Worm (Caenorhabditis elegans) whole organism, L2 larva: Measurements from ENCODE around the gene idpp-16.
A peak's percentile ranks its signal among the peaks of the same experiment; 100 is the strongest.

Experiments
- C34F6.9 ChIP-seq: fragments of 150-350 bp; optimal IDR thresholded peaks from 2 replicates; lab custom pipeline; 2014; ENCODE audit warnings: missing biosample characterization, missing genetic modification characterization
- F13H6.1 ChIP-seq: sonication (generic microtip); optimal IDR thresholded peaks from 2 replicates; lab custom pipeline; 2016; ENCODE audit warnings: missing genetic modification characterization, missing compliant biosample characterization
- R02D3.7 ChIP-seq: fragments of 150-350 bp; optimal IDR thresholded peaks from 2 replicates; lab custom pipeline; 2014; ENCODE audit warnings: missing biosample characterization, missing genetic modification characterization
- ZK546.5 ChIP-seq: sonication (generic microtip); optimal IDR thresholded peaks from 2 replicates; lab custom pipeline; 2017; ENCODE audit warnings: missing biosample characterization, missing genetic modification characterization
- alr-1 ChIP-seq: fragments of 150-350 bp; optimal IDR thresholded peaks from 2 replicates; lab custom pipeline; 2014; ENCODE audit warnings: missing biosample characterization, missing genetic modification characterization
- blmp-1 ChIP-seq: sonication (generic microtip); optimal IDR thresholded peaks from 2 replicates; lab custom pipeline; 2017; ENCODE audit warnings: missing genetic modification characterization, mild to moderate bottlenecking, missing compliant biosample characterization, antibody characterized with exemption, moderate library complexity; ENCODE audit not compliant: insufficient read depth
- ceh-16 ChIP-seq: fragments of 150-350 bp; optimal IDR thresholded peaks from 2 replicates; lab custom pipeline; 2014; ENCODE audit warnings: missing biosample characterization, missing genetic modification characterization
- ceh-82 ChIP-seq: fragments of 150-350 bp; optimal IDR thresholded peaks from 2 replicates; lab custom pipeline; 2014; ENCODE audit warnings: missing biosample characterization, missing genetic modification characterization
- crh-2 ChIP-seq: sonication (generic microtip); optimal IDR thresholded peaks from 2 replicates; lab custom pipeline; 2017; ENCODE audit warnings: missing biosample characterization, missing genetic modification characterization
- egl-27 ChIP-seq: sonication (generic microtip); optimal IDR thresholded peaks from 3 replicates; lab custom pipeline; 2017; ENCODE audit warnings: missing biosample characterization, missing genetic modification reagents, missing genetic modification characterization
- elt-1 ChIP-seq: fragments of 150-350 bp; optimal IDR thresholded peaks from 2 replicates; lab custom pipeline; 2014; ENCODE audit warnings: missing biosample characterization, missing genetic modification characterization
- fos-1 ChIP-seq: fragments of 150-350 bp; optimal IDR thresholded peaks from 2 replicates; lab custom pipeline; 2014; ENCODE audit warnings: missing biosample characterization, missing genetic modification characterization
- gmeb-1 ChIP-seq: fragments of 150-350 bp; optimal IDR thresholded peaks from 2 replicates; lab custom pipeline; 2014; ENCODE audit warnings: missing biosample characterization, missing genetic modification characterization
- lin-11 ChIP-seq: fragments of 150-350 bp; sonication (generic microtip); optimal IDR thresholded peaks from 2 replicates; lab custom pipeline; 2014; ENCODE audit warnings: missing biosample characterization, missing genetic modification characterization, inconsistent platforms, mixed read lengths
- lin-13 ChIP-seq: fragments of 150-350 bp; optimal IDR thresholded peaks from 2 replicates; lab custom pipeline; 2014; ENCODE audit warnings: missing biosample characterization, missing genetic modification reagents, missing genetic modification characterization
- lin-39 ChIP-seq: fragments of 150-350 bp; optimal IDR thresholded peaks from 2 replicates; lab custom pipeline; 2014; ENCODE audit warnings: missing biosample characterization, missing genetic modification reagents, missing genetic modification characterization
- lsy-2 ChIP-seq, 2 experiments: fragments of 150-350 bp in 1 of 2; sonication (generic microtip) in 1 of 2; optimal IDR thresholded peaks; 2 replicates each; lab custom pipeline; 2014 to 2017; ENCODE audit warnings: missing biosample characterization in 2 of 2, missing genetic modification characterization in 2 of 2
- mab-5 ChIP-seq: fragments of 150-350 bp; optimal IDR thresholded peaks from 2 replicates; lab custom pipeline; 2014; ENCODE audit warnings: missing biosample characterization, missing genetic modification characterization
- mdl-1 ChIP-seq, 2 experiments: fragments of 150-350 bp in 1 of 2; sonication (generic microtip) in 1 of 2; optimal IDR thresholded peaks; 2 replicates each; lab custom pipeline; 2017; ENCODE audit warnings: missing biosample characterization in 2 of 2, missing genetic modification characterization in 2 of 2
- nhr-129 ChIP-seq: fragments of 150-350 bp; optimal IDR thresholded peaks from 2 replicates; lab custom pipeline; 2014; ENCODE audit warnings: missing biosample characterization, missing genetic modification characterization
- nhr-21 ChIP-seq: fragments of 150-350 bp; optimal IDR thresholded peaks from 2 replicates; lab custom pipeline; 2014; ENCODE audit warnings: missing biosample characterization, missing genetic modification characterization
- nhr-23 ChIP-seq: fragments of 150-350 bp; optimal IDR thresholded peaks from 2 replicates; lab custom pipeline; 2014; ENCODE audit warnings: missing biosample characterization, missing genetic modification reagents, missing genetic modification characterization
- nhr-237 ChIP-seq: fragments of 150-350 bp; optimal IDR thresholded peaks from 2 replicates; lab custom pipeline; 2014; ENCODE audit warnings: missing biosample characterization, missing genetic modification characterization
- nhr-25 ChIP-seq: fragments of 150-350 bp; sonication (generic microtip); optimal IDR thresholded peaks from 3 replicates; lab custom pipeline; 2014; ENCODE audit warnings: missing biosample characterization, missing genetic modification characterization
- nhr-6 ChIP-seq: fragments of 150-350 bp; optimal IDR thresholded peaks from 2 replicates; lab custom pipeline; 2014; ENCODE audit warnings: missing biosample characterization, missing genetic modification characterization
- nhr-77 ChIP-seq: fragments of 150-350 bp; optimal IDR thresholded peaks from 2 replicates; lab custom pipeline; 2014; ENCODE audit warnings: missing biosample characterization, missing genetic modification characterization
- peb-1 ChIP-seq: fragments of 150-350 bp; optimal IDR thresholded peaks from 2 replicates; lab custom pipeline; 2014; ENCODE audit warnings: missing biosample characterization, missing genetic modification characterization
- sem-4 ChIP-seq: fragments of 150-350 bp; optimal IDR thresholded peaks from 2 replicates; lab custom pipeline; 2014; ENCODE audit warnings: missing biosample characterization, missing genetic modification reagents, missing genetic modification characterization
- skn-1 ChIP-seq: sonication (generic microtip); optimal IDR thresholded peaks from 2 replicates; lab custom pipeline; 2017; ENCODE audit warnings: missing biosample characterization, missing genetic modification characterization
- sma-3 ChIP-seq: sonication (generic microtip); optimal IDR thresholded peaks from 2 replicates; lab custom pipeline; 2016; ENCODE audit warnings: missing genetic modification reagents, missing genetic modification characterization, missing compliant biosample characterization
- sma-9 ChIP-seq, 2 experiments: fragments of 150-350 bp in 1 of 2; sonication (generic microtip) in 1 of 2; optimal IDR thresholded peaks; 2 replicates each; lab custom pipeline; 2014 to 2016; ENCODE audit warnings: missing genetic modification characterization in 2 of 2, mild to moderate bottlenecking in 1 of 2, missing biosample characterization in 1 of 2, missing compliant biosample characterization in 1 of 2, missing genetic modification reagents in 1 of 2, moderate library complexity in 1 of 2
- snpc-4 ChIP-seq: fragments of 150-350 bp; optimal IDR thresholded peaks from 2 replicates; lab custom pipeline; 2014; ENCODE audit warnings: missing biosample characterization, missing genetic modification characterization
- unc-55 ChIP-seq: fragments of 150-350 bp; sonication (generic microtip); optimal IDR thresholded peaks from 3 replicates; lab custom pipeline; 2014; ENCODE audit warnings: missing biosample characterization, missing genetic modification reagents, missing genetic modification characterization
- unc-62 ChIP-seq: fragments of 150-350 bp; optimal IDR thresholded peaks from 2 replicates; lab custom pipeline; 2014; ENCODE audit warnings: missing biosample characterization, missing genetic modification reagents, missing genetic modification characterization
- zag-1 ChIP-seq: fragments of 150-350 bp; optimal IDR thresholded peaks from 2 replicates; lab custom pipeline; 2014; ENCODE audit warnings: missing biosample characterization, missing genetic modification characterization
- ztf-1 ChIP-seq: fragments of 200-800 bp; sonication (Bioruptor generic); conservative IDR thresholded peaks from 2 replicates; pipeline ENCODE4 v1.3.6; 2022; ENCODE audit warnings: missing genetic modification characterization, missing compliant biosample characterization
- ztf-11 ChIP-seq: sonication (generic microtip); optimal IDR thresholded peaks from 2 replicates; lab custom pipeline; 2017; ENCODE audit warnings: missing biosample characterization, missing genetic modification characterization
- ztf-4 ChIP-seq: fragments of 150-350 bp; optimal IDR thresholded peaks from 2 replicates; lab custom pipeline; 2014; ENCODE audit warnings: missing biosample characterization, missing genetic modification characterization

Gene idpp-16

DNA sequence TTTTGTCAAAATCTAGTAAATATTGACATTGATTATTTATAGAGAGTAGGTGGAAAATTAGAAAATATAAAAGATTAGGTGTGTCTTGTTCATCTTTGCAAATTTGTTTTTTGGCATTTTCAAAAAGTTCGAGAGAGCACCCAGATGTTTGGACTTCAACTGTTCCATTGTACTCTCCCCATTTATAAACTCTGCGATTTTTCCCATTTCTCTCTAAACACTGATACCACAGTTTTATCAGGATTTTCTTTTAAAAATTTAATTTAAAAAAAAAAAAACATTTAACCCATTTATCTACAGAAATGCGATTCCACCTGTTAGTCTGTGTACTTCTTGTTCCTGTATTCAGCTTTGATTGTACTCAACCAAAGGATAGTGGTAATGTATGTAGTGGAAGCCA, 6.7 kb upstream of the idpp-16 start, which contains the start of gene tag-290:
TSS of gene tag-290 (plus strand) at position 301 of the 400 bp plus-strand sequence.
- TF ChIP-seq sem-4 (tag; lab: Kevin White, UChicago) (no peak), ztf-1 (GFP tag; lab: Robert Waterston, UW) (no peak), crh-2 (no peak), mdl-1 (tag; optimal IDR thresholded peaks at IDR 0.05; lab: Kevin White, UChicago) (no peak), skn-1 (tag; lab: Kevin White, UChicago) (no peak), blmp-1 (no peak), sma-3 (GFP tag; lab: Kevin White, UChicago) (no peak), R02D3.7 (tag; lab: Kevin White, UChicago) (no peak), snpc-4 (no peak), unc-62 (no peak), egl-27 (no peak), C34F6.9 (tag; lab: Kevin White, UChicago) (no peak), elt-1 (tag; lab: Kevin White, UChicago) (no peak), nhr-129 (tag; lab: Kevin White, UChicago) (no peak), gmeb-1 (tag; lab: Kevin White, UChicago) (no peak), peb-1 (tag; lab: Kevin White, UChicago) (no peak)

DNA sequence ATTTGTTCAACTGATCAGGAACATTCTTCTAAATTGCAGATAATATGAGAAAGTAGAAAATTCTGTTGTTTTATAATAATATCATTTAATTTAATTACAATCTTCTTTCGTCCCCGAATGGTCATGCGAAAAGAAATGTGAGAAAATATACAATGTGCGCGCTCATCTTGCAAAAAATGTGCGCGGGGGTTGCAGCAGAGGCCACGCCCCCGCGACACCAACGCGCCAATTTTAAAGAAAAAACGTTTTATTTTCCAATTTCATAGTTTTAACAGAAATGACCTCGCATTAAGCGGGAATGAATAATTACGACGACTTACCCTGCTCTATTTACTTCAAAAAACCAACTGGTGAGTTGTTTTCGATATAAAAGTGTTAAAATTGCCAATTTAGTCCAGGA, 4.2 kb upstream of the idpp-16 start, which contains the start of gene sas-5:
TSS of gene sas-5 (plus strand) at position 257 of the 400 bp plus-strand sequence.
- TF ChIP-seq nhr-21 (tag; lab: Kevin White, UChicago) (peak; percentile 33), unc-55 (GFP tag; lab: Kevin White, UChicago) (peak; percentile 86), crh-2 (peak; percentile 73), nhr-25 (tag; lab: Kevin White, UChicago) (peak; percentile 76), blmp-1 (peak; percentile 17), snpc-4 (peak; percentile 62), ztf-4 (tag; lab: Kevin White, UChicago) (peak; percentile 42), sem-4 (tag; lab: Kevin White, UChicago) (peak; percentile 53), sma-9 (GFP tag; optimal IDR thresholded peaks at IDR 0.05; lab: Kevin White, UChicago) (peak; percentile 92), sma-9 (tag; optimal IDR thresholded peaks at IDR 0.05; lab: Kevin White, UChicago) (no peak), fos-1 (peak; percentile 32), mdl-1 (tag; optimal IDR thresholded peaks at IDR 0.05; lab: Kevin White, UChicago) (no peak), lin-11 (tag; lab: Kevin White, UChicago) (peak; percentile 71), nhr-129 (tag; lab: Kevin White, UChicago) (peak; percentile 55), alr-1 (tag; lab: Kevin White, UChicago) (no peak), ceh-82 (tag; lab: Kevin White, UChicago) (peak; percentile 85), ceh-16 (peak; percentile 58), zag-1 (tag; lab: Kevin White, UChicago) (no peak), lin-39 (tag; lab: Kevin White, UChicago) (no peak), lin-13 (GFP tag; lab: Kevin White, UChicago) (peak; percentile 57), nhr-6 (tag; lab: Kevin White, UChicago) (peak; percentile 32), nhr-23 (tag; lab: Kevin White, UChicago) (no peak), nhr-237 (tag; lab: Kevin White, UChicago) (no peak), F13H6.1 (peak; percentile 56), nhr-77 (tag; lab: Kevin White, UChicago) (no peak), peb-1 (tag; lab: Kevin White, UChicago) (no peak), sma-3 (GFP tag; lab: Kevin White, UChicago) (peak; percentile 75), gmeb-1 (tag; lab: Kevin White, UChicago) (peak; percentile 92), mab-5 (tag; lab: Kevin White, UChicago) (peak; percentile 53), C34F6.9 (tag; lab: Kevin White, UChicago) (peak; percentile 55), elt-1 (tag; lab: Kevin White, UChicago) (no peak), ZK546.5 (tag; lab: Kevin White, UChicago) (no peak), ztf-11 (tag; lab: Kevin White, UChicago) (no peak), lsy-2 (tag; optimal IDR thresholded peaks at IDR 0.05; lab: Kevin White, UChicago) (peak; percentile 51 to 75)

DNA sequence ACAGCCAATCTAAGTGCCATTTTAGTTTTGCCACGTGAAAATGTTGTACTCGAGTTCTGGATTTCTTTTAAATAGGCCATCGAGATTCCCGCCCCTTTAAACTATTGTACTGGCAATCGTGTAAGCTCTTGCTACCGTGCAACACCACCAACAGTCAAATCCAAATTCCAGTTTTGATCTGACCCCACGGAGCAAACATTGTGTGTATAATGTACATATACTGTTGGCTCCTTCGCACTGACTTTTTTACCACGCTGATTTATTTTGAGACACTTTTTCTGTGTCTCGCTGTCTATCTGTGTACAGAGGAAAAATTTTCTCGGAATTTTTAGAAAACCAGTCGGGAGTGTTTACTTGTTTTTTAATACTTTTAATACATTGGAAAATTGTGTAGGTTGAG, 3.7 kb upstream of the idpp-16 start, which contains the start of gene piit-1:
TSS of gene piit-1 (minus strand) at position 101 of the 400 bp plus-strand sequence.
- TF ChIP-seq snpc-4 = no peak
- TF ChIP-seq F13H6.1 = peak; percentile 26
